Fruit fly (Drosophila melanogaster) whole organism, embryonic: Measurements from ENCODE around the gene CG13659.
A peak's percentile ranks its signal among the peaks of the same experiment; 100 is the strongest.

Experiments
- ase ChIP-seq: fragments of 200-800 bp; sonication (Bioruptor generic); IDR thresholded peaks from 3 replicates; pipeline ENCODE4 v1.3.6; 2022; ENCODE audit warnings: missing biosample characterization, missing genetic modification characterization
- oc ChIP-seq: fragments of 200-800 bp; sonication (Bioruptor generic); optimal IDR thresholded peaks from 2 replicates; lab custom pipeline; 2018; ENCODE audit warnings: missing biosample characterization, mild to moderate bottlenecking, missing genetic modification characterization, moderate library complexity

dm6 chr3R:25258628-25259240, 42.0 kb upstream of the CG13659 start, which contains the start of gene CG11857:
- peak; percentile 94 for TF ChIP-seq oc
- TF ChIP-seq ase (GFP tag; lab: Robert Waterston, UW) = peak; percentile 99
